Fruit fly (Drosophila melanogaster) whole organism: ENCODE data around the gene RpS7.

Experiments
- CG8478 ChIP-seq: fragments of >200 bp; optimal IDR thresholded peaks from 2 replicates; lab custom pipeline; 2018; ENCODE audit warnings: inconsistent platforms
- Dll ChIP-seq: fragments of >200 bp; optimal IDR thresholded peaks from 2 replicates; lab custom pipeline; 2017
- EcR ChIP-seq, 2 experiments: fragments of >200 bp; optimal IDR thresholded peaks; 2 replicates each; lab custom pipeline; 2017; ENCODE audit warnings: missing biosample characterization in 2 of 2, missing genetic modification characterization in 2 of 2, missing genetic modification reagents in 2 of 2
- pan ChIP-seq: fragments of >200 bp; optimal IDR thresholded peaks from 2 replicates; lab custom pipeline; 2017
- psq ChIP-seq: fragments of >200 bp; optimal IDR thresholded peaks from 2 replicates; lab custom pipeline; 2017
- usp ChIP-seq: fragments of >200 bp; optimal IDR thresholded peaks from 2 replicates; lab custom pipeline; 2017; ENCODE audit warnings: missing biosample characterization, missing genetic modification characterization, mixed read lengths

Gene RpS7

dm6 chr3R:30246603-30247002 is 37.8 kb upstream of the RpS7 start, which contains the start of gene CG9733:
CG9733 (minus strand) TSS chr3R:30246703.
- TF ChIP-seq psq (lab: Kevin White, UChicago) (no peak), Dll (no peak), pan (lab: Kevin White, UChicago) (no peak), usp (GFP tag; lab: Kevin White, UChicago) (no peak), EcR (GFP tag; optimal IDR thresholded peaks at IDR 0.05; lab: Kevin White, UChicago) (no peak), CG8478 (lab: Kevin White, UChicago) (no peak)

- TF ChIP-seq pan (lab: Kevin White, UChicago) (no peak), CG8478 (lab: Kevin White, UChicago) (no peak), usp (GFP tag; lab: Kevin White, UChicago) (no peak), Dll (no peak), EcR (GFP tag; optimal IDR thresholded peaks at IDR 0.05; lab: Kevin White, UChicago) (no peak), psq (lab: Kevin White, UChicago) (no peak)
Measured at dm6 chr3R:30245739-30246589, 37.1 kb upstream of the RpS7 start.

- no peak for TF ChIP-seq EcR (GFP tag; optimal IDR thresholded peaks at IDR 0.05; lab: Kevin White, UChicago)
- no peak for TF ChIP-seq usp (GFP tag; lab: Kevin White, UChicago)
- TF ChIP-seq CG8478 (lab: Kevin White, UChicago), result no peak
- no peak for TF ChIP-seq psq (lab: Kevin White, UChicago)
- no peak for TF ChIP-seq pan (lab: Kevin White, UChicago)
- no peak for TF ChIP-seq Dll
Measured at dm6 chr3R:30243262-30243815, 34.5 kb upstream of the RpS7 start, which contains the start of gene CG9737. CG9737 (minus strand) TSS chr3R:30243312.

- TF ChIP-seq psq (lab: Kevin White, UChicago) (no peak), EcR (GFP tag; optimal IDR thresholded peaks at IDR 0.05; lab: Kevin White, UChicago) (no peak), Dll (no peak), CG8478 (lab: Kevin White, UChicago) (no peak), usp (GFP tag; lab: Kevin White, UChicago) (no peak), pan (lab: Kevin White, UChicago) (no peak)
Measured at dm6 chr3R:30240245-30240644, 31.4 kb upstream of the RpS7 start.

- TF ChIP-seq psq (lab: Kevin White, UChicago) (no peak), usp (GFP tag; lab: Kevin White, UChicago) (no peak), EcR (GFP tag; optimal IDR thresholded peaks at IDR 0.05; lab: Kevin White, UChicago) (no peak), Dll (no peak), pan (lab: Kevin White, UChicago) (no peak), CG8478 (lab: Kevin White, UChicago) (no peak)
Measured at dm6 chr3R:30237634-30238033, 28.8 kb upstream of the RpS7 start, which contains the start of gene CG43448. CG43448 (minus strand) TSS chr3R:30237734.

dm6 chr3R:30236994-30237393 is 28.2 kb upstream of the RpS7 start:
- no peak for TF ChIP-seq psq (lab: Kevin White, UChicago)
- TF ChIP-seq usp (GFP tag; lab: Kevin White, UChicago), result no peak
- TF ChIP-seq CG8478 (lab: Kevin White, UChicago), result no peak
- TF ChIP-seq EcR (GFP tag; optimal IDR thresholded peaks at IDR 0.05; lab: Kevin White, UChicago), result no peak
- TF ChIP-seq pan (lab: Kevin White, UChicago), result no peak
- no peak for TF ChIP-seq Dll

dm6 chr3R:30235253-30235652 is 26.4 kb upstream of the RpS7 start:
- TF ChIP-seq usp (GFP tag; lab: Kevin White, UChicago) (no peak), CG8478 (lab: Kevin White, UChicago) (no peak), psq (lab: Kevin White, UChicago) (no peak), EcR (GFP tag; optimal IDR thresholded peaks at IDR 0.05; lab: Kevin White, UChicago) (no peak), pan (lab: Kevin White, UChicago) (no peak), Dll (no peak)

- TF ChIP-seq CG8478 (lab: Kevin White, UChicago) (no peak), usp (GFP tag; lab: Kevin White, UChicago) (no peak), Dll (no peak), psq (lab: Kevin White, UChicago) (no peak), EcR (GFP tag; optimal IDR thresholded peaks at IDR 0.05; lab: Kevin White, UChicago) (no peak), pan (lab: Kevin White, UChicago) (no peak)
Measured at dm6 chr3R:30224577-30224976, 15.8 kb upstream of the RpS7 start.

- no peak for TF ChIP-seq EcR (GFP tag; optimal IDR thresholded peaks at IDR 0.05; lab: Kevin White, UChicago)
- no peak for TF ChIP-seq CG8478 (lab: Kevin White, UChicago)
- no peak for TF ChIP-seq psq (lab: Kevin White, UChicago)
- TF ChIP-seq usp (GFP tag; lab: Kevin White, UChicago), result no peak
- no peak for TF ChIP-seq pan (lab: Kevin White, UChicago)
- TF ChIP-seq Dll, result no peak
Measured at dm6 chr3R:30222236-30222635, 13.4 kb upstream of the RpS7 start.

dm6 chr3R:30216210-30216609 is 7.4 kb upstream of the RpS7 start, which contains the start of gene CecC:
CecC (plus strand) TSS chr3R:30216484.
- TF ChIP-seq CG8478 (lab: Kevin White, UChicago) (no peak), EcR (GFP tag; optimal IDR thresholded peaks at IDR 0.05; lab: Kevin White, UChicago) (no peak), Dll (no peak), psq (lab: Kevin White, UChicago) (no peak)

dm6 chr3R:30215020-30215419 is 6.2 kb upstream of the RpS7 start:
- TF ChIP-seq psq (lab: Kevin White, UChicago) (no peak), Dll (no peak), pan (lab: Kevin White, UChicago) (no peak), usp (GFP tag; lab: Kevin White, UChicago) (no peak), CG8478 (lab: Kevin White, UChicago) (no peak), EcR (GFP tag; optimal IDR thresholded peaks at IDR 0.05; lab: Kevin White, UChicago) (no peak)
